Comparison of ENCODE assay signal across 2 worm cellular contexts in genomic region chrII:14416988-14417387, ce11.
TF ChIP-seq lines count a peak whose summit lies in the region.

No protein-coding gene starts in this region.

TF ChIP-seq in whole organism, L2 larva, 48 proteins besides CTCF, POLR2A, EP300 and RAD21:
- TF ChIP-seq snpc-4 (tag; optimal IDR thresholded peaks at IDR 0.05; lab: Kevin White, UChicago) (peak; percentile 43), lin-13 (GFP tag; optimal IDR thresholded peaks at IDR 0.05; lab: Kevin White, UChicago) (no peak), C34F6.9 (tag; optimal IDR thresholded peaks at IDR 0.05; lab: Kevin White, UChicago) (peak; percentile 51), nhr-21 (tag; optimal IDR thresholded peaks at IDR 0.05; lab: Kevin White, UChicago) (no peak), egl-27 (tag; optimal IDR thresholded peaks at IDR 0.05; lab: Kevin White, UChicago) (no peak), dmd-4 (tag; optimal IDR thresholded peaks at IDR 0.05; lab: Kevin White, UChicago) (no peak), unc-55 (GFP tag; optimal IDR thresholded peaks at IDR 0.05; lab: Kevin White, UChicago) (peak; percentile 52), ztf-1 (GFP tag; conservative IDR thresholded peaks at IDR 0.05; lab: Robert Waterston, UW) (no peak), nhr-237 (tag; optimal IDR thresholded peaks at IDR 0.05; lab: Kevin White, UChicago) (no peak)

TF ChIP-seq in whole organism, mixed stage, embryonic, 35 proteins besides CTCF, POLR2A, EP300 and RAD21:
- TF ChIP-seq cnd-1 (tag; optimal IDR thresholded peaks at IDR 0.05; lab: Kevin White, UChicago) = no peak
- no peak for TF ChIP-seq zip-8 (tag; optimal IDR thresholded peaks at IDR 0.05; lab: Kevin White, UChicago)
- no peak for TF ChIP-seq ham-2 (GFP tag; optimal IDR thresholded peaks at IDR 0.05; lab: Kevin White, UChicago)
- peak; percentile 5 for TF ChIP-seq ces-1 (GFP tag; optimal IDR thresholded peaks at IDR 0.05; lab: Kevin White, UChicago)

Comparison
In these comparisons a context has a peak if more than half of its experiments do, and no peak if none do; other contexts are left out.
1. Of the 12 proteins assayed by ChIP-seq in both whole organism, L2 larva and whole organism, mixed stage, embryonic: peak only in whole organism, L2 larva: snpc-4; only in whole organism, mixed stage, embryonic: none; in both: none; in neither: 11.